Fruit fly (Drosophila melanogaster) whole organism, pupa: Measurements from ENCODE around the gene Lon.

ENCODE experiments used
- CG17806 ChIP-seq: fragments of 200-800 bp; sonication (Bioruptor generic); optimal IDR thresholded peaks from 2 replicates; lab custom pipeline; 2018; ENCODE audit warnings: missing biosample characterization, mild to moderate bottlenecking, missing genetic modification characterization, moderate library complexity
- CG32121 ChIP-seq: fragments of 200-800 bp; sonication (Bioruptor generic); IDR thresholded peaks from 2 replicates; pipeline ENCODE4 v1.3.6; 2022; ENCODE audit warnings: missing biosample characterization, missing genetic modification characterization
- D1 ChIP-seq: fragments of 200-800 bp; sonication (Bioruptor generic); optimal IDR thresholded peaks from 2 replicates; lab custom pipeline; 2018; ENCODE audit warnings: missing biosample characterization, mild to moderate bottlenecking, missing genetic modification characterization, moderate library complexity
- Pif1A ChIP-seq: fragments of 200-800 bp; sonication (Bioruptor generic); optimal IDR thresholded peaks from 3 replicates; lab custom pipeline; 2016; ENCODE audit warnings: missing biosample characterization, missing genetic modification characterization

DNA sequence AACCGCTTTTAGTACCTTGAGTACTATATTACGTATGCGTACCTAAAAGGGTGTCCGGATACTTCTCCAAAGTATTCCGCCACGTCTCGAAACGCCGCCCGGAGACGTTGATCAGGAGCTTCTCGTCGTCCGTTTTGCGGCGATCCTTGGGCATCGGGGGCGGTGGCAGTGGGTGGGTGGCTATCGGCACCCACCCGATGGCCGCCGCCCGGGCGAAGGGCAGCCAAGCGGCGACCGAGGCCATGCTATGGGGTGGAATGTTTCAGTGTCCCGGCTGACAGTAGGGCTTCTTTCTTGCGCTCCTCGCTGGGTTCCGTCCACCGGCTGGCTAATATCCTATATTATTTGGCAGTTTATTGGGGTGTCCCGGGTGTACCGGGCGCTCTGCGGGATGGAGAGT, 37.5 kb downstream of the Lon start:
- TF ChIP-seq Pif1A (GFP tag; lab: Kevin White, UChicago) (no peak), D1 (tag; lab: Kevin White, UChicago) (no peak), CG32121 (GFP tag; lab: Robert Waterston, UW) (no peak), CG17806 (tag; lab: Kevin White, UChicago) (no peak)
